Worm (Caenorhabditis elegans) whole organism, young adult: ENCODE data around the gene F16G10.11.

Experiments
- B0261.1 ChIP-seq: sonication (generic microtip); optimal IDR thresholded peaks from 2 replicates; lab custom pipeline; 2016; ENCODE audit warnings: mild to moderate bottlenecking, missing genetic modification characterization, moderate library complexity, missing compliant biosample characterization
- F33H1.4 ChIP-seq: fragments of 200-800 bp; sonication (Bioruptor generic); IDR thresholded peaks from 2 replicates; pipeline ENCODE4 v1.3.6; 2022; ENCODE audit warnings: missing genetic modification reagents, missing genetic modification characterization, missing compliant biosample characterization
- F39B2.1 ChIP-seq: fragments of 200-800 bp; sonication (Bioruptor generic); IDR thresholded peaks from 2 replicates; pipeline ENCODE4 v1.3.6; 2022; ENCODE audit warnings: missing genetic modification reagents, missing genetic modification characterization, missing compliant biosample characterization
- K11D2.4 ChIP-seq: fragments of 200-800 bp; sonication (Bioruptor generic); IDR thresholded peaks from 2 replicates; pipeline ENCODE4 v1.3.6; 2022; ENCODE audit warnings: missing genetic modification reagents, missing genetic modification characterization, missing compliant biosample characterization
- Y79H2A.3 ChIP-seq: fragments of 200-800 bp; sonication (Bioruptor generic); conservative IDR thresholded peaks from 2 replicates; pipeline ENCODE4 v1.3.6; 2022; ENCODE audit warnings: missing genetic modification reagents, missing genetic modification characterization, missing compliant biosample characterization
- Y95B8A.8 ChIP-seq: fragments of 200-800 bp; sonication (Bioruptor generic); IDR thresholded peaks from 2 replicates; pipeline ENCODE4 v1.3.6; 2022; ENCODE audit warnings: missing genetic modification reagents, missing genetic modification characterization, missing compliant biosample characterization
- ama-1 ChIP-seq, 3 experiments: fragments of 150-350 bp in 1 of 3; sonication (generic microtip) in 2 of 3; optimal IDR thresholded peaks; 2 replicates each; lab custom pipeline; 2014 to 2018; ENCODE audit warnings: missing biosample characterization in 2 of 3, missing genetic modification characterization in 2 of 3, missing genetic modification reagents in 2 of 3
- cebp-1 ChIP-seq, 2 experiments: fragments of 200-800 bp in 1 of 2; sonication (Bioruptor generic) in 1 of 2; sonication (generic microtip) in 1 of 2; IDR thresholded peaks in 1 of 2; optimal IDR thresholded peaks in 1 of 2; 2 replicates each; pipeline versions ENCODE4 v1.3.6 to Lab custom; 2017 to 2022; ENCODE audit warnings: missing compliant biosample characterization in 2 of 2, missing genetic modification characterization in 2 of 2, mild to moderate bottlenecking in 1 of 2, missing genetic modification reagents in 1 of 2, moderate library complexity in 1 of 2
- cebp-2 ChIP-seq: fragments of 200-800 bp; sonication (Bioruptor generic); IDR thresholded peaks from 2 replicates; pipeline ENCODE4 v1.3.6; 2022; ENCODE audit warnings: missing genetic modification characterization, missing compliant biosample characterization
- ceh-27 ChIP-seq: fragments of 200-800 bp; sonication (Bioruptor generic); optimal IDR thresholded peaks from 2 replicates; lab custom pipeline; 2018; ENCODE audit warnings: mild to moderate bottlenecking, missing genetic modification characterization, moderate library complexity, missing compliant biosample characterization
- ceh-79 ChIP-seq: sonication (generic microtip); optimal IDR thresholded peaks from 2 replicates; lab custom pipeline; 2017; ENCODE audit warnings: mild to moderate bottlenecking, missing genetic modification characterization, missing compliant biosample characterization
- ceh-91 ChIP-seq: fragments of 200-800 bp; sonication (Bioruptor generic); IDR thresholded peaks from 2 replicates; pipeline ENCODE4 v1.3.6; 2022; ENCODE audit warnings: missing genetic modification reagents, missing genetic modification characterization, missing compliant biosample characterization
- chd-7 ChIP-seq: sonication (generic microtip); optimal IDR thresholded peaks from 2 replicates; lab custom pipeline; 2016; ENCODE audit warnings: mild to moderate bottlenecking, missing genetic modification characterization, moderate library complexity, missing compliant biosample characterization
- die-1 ChIP-seq: sonication (generic microtip); optimal IDR thresholded peaks from 2 replicates; lab custom pipeline; 2016; ENCODE audit warnings: missing genotype, mild to moderate bottlenecking, missing genetic modification characterization, missing compliant biosample characterization
- dox-1 ChIP-seq: fragments of 200-800 bp; sonication (Bioruptor generic); IDR thresholded peaks from 2 replicates; pipeline ENCODE4 v1.3.6; 2022; ENCODE audit warnings: missing genetic modification reagents, missing genetic modification characterization, missing compliant biosample characterization
- efl-1 ChIP-seq: fragments of 150-350 bp; optimal IDR thresholded peaks from 2 replicates; lab custom pipeline; 2014; ENCODE audit warnings: missing biosample characterization, missing genetic modification reagents, missing genetic modification characterization
- egl-18 ChIP-seq: fragments of 200-800 bp; sonication (Bioruptor generic); IDR thresholded peaks from 2 replicates; pipeline ENCODE4 v1.3.6; 2022; ENCODE audit warnings: missing genetic modification reagents, missing genetic modification characterization, missing compliant biosample characterization
- egrh-3 ChIP-seq: fragments of 200-800 bp; sonication (Bioruptor generic); IDR thresholded peaks from 2 replicates; pipeline ENCODE4 v1.3.6; 2022; ENCODE audit warnings: missing genetic modification reagents, missing genetic modification characterization, missing compliant biosample characterization
- hlh-26 ChIP-seq: fragments of 200-800 bp; sonication (Bioruptor generic); conservative IDR thresholded peaks from 2 replicates; pipeline ENCODE4 v1.3.6; 2022; ENCODE audit warnings: missing genetic modification reagents, missing genetic modification characterization, missing compliant biosample characterization
- hsf-1 ChIP-seq: fragments of 200-800 bp; sonication (Bioruptor generic); IDR thresholded peaks from 2 replicates; pipeline ENCODE4 v1.3.6; 2022; ENCODE audit warnings: missing genetic modification reagents, missing genetic modification characterization, missing compliant biosample characterization
- let-526 ChIP-seq: fragments of 200-800 bp; sonication (Bioruptor generic); IDR thresholded peaks from 2 replicates; pipeline ENCODE4 v1.3.6; 2022; ENCODE audit warnings: missing genetic modification reagents, missing genetic modification characterization, missing compliant biosample characterization
- let-607 ChIP-seq, 2 experiments: fragments of 200-800 bp in 1 of 2; sonication (Bioruptor generic) in 1 of 2; sonication (generic microtip) in 1 of 2; optimal IDR thresholded peaks; 2 replicates each; lab custom pipeline; 2016 to 2018; ENCODE audit warnings: mild to moderate bottlenecking in 2 of 2, missing compliant biosample characterization in 2 of 2, missing genetic modification characterization in 2 of 2, moderate library complexity in 2 of 2, missing genotype in 1 of 2
- lin-54 ChIP-seq: fragments of 200-800 bp; sonication (Bioruptor generic); optimal IDR thresholded peaks from 2 replicates; lab custom pipeline; 2018; ENCODE audit warnings: mild to moderate bottlenecking, missing genetic modification characterization, missing compliant biosample characterization
- lsy-27 ChIP-seq: sonication (generic microtip); optimal IDR thresholded peaks from 2 replicates; lab custom pipeline; 2017; ENCODE audit warnings: missing genetic modification characterization, mild to moderate bottlenecking, missing compliant biosample characterization, antibody characterized with exemption, missing genotype, borderline replicate concordance; ENCODE audit not compliant: insufficient read depth
- mel-28 ChIP-seq: sonication (generic microtip); optimal IDR thresholded peaks from 2 replicates; lab custom pipeline; 2016; ENCODE audit warnings: borderline replicate concordance, mild to moderate bottlenecking, missing genetic modification characterization, missing compliant biosample characterization
- mes-4 ChIP-seq: sonication (generic microtip); optimal IDR thresholded peaks from 2 replicates; lab custom pipeline; 2016; ENCODE audit warnings: missing genotype, missing genetic modification characterization, missing compliant biosample characterization
- mxl-1 ChIP-seq: sonication (generic microtip); optimal IDR thresholded peaks from 2 replicates; lab custom pipeline; 2016; ENCODE audit warnings: missing genetic modification characterization, missing compliant biosample characterization
- nfya-1 ChIP-seq: sonication (generic microtip); optimal IDR thresholded peaks from 2 replicates; lab custom pipeline; 2017; ENCODE audit warnings: antibody characterized with exemption, missing compliant biosample characterization, missing genetic modification characterization, borderline replicate concordance; ENCODE audit not compliant: insufficient read depth
- nfya-2 ChIP-seq: fragments of 200-800 bp; sonication (Bioruptor generic); IDR thresholded peaks from 2 replicates; pipeline ENCODE4 v1.3.6; 2022; ENCODE audit warnings: missing genetic modification reagents, missing genetic modification characterization, missing compliant biosample characterization
- nhr-27 ChIP-seq: fragments of 200-800 bp; sonication (Bioruptor generic); optimal IDR thresholded peaks from 2 replicates; lab custom pipeline; 2018; ENCODE audit warnings: mild to moderate bottlenecking, missing genetic modification characterization, moderate library complexity, missing compliant biosample characterization
- nhr-90 ChIP-seq: sonication (generic microtip); optimal IDR thresholded peaks from 2 replicates; lab custom pipeline; 2016; ENCODE audit warnings: missing genotype, mild to moderate bottlenecking, missing genetic modification characterization, missing compliant biosample characterization
- pha-4 ChIP-seq: fragments of 150-350 bp; sonication (generic microtip); optimal IDR thresholded peaks from 2 replicates; lab custom pipeline; 2014; ENCODE audit warnings: missing biosample characterization, missing genetic modification reagents, missing genetic modification characterization
- rec-8 ChIP-seq, 2 experiments: sonication (generic microtip); optimal IDR thresholded peaks; 2 replicates each; lab custom pipeline; 2016; ENCODE audit warnings: mild to moderate bottlenecking in 2 of 2, missing genetic modification characterization in 2 of 2, missing genetic modification reagents in 2 of 2, missing genotype in 2 of 2, missing biosample characterization in 1 of 2, missing compliant biosample characterization in 1 of 2, moderate library complexity in 1 of 2
- sea-2 ChIP-seq: fragments of 200-800 bp; sonication (Bioruptor generic); IDR thresholded peaks from 2 replicates; pipeline ENCODE4 v1.3.6; 2022; ENCODE audit warnings: missing genetic modification characterization, missing compliant biosample characterization
- snpc-1.3 ChIP-seq: sonication (generic microtip); optimal IDR thresholded peaks from 2 replicates; lab custom pipeline; 2017; ENCODE audit warnings: missing genetic modification characterization, mild to moderate bottlenecking, missing compliant biosample characterization, antibody characterized with exemption, moderate library complexity, missing genotype, missing genetic modification reagents; ENCODE audit not compliant: insufficient read depth
- unc-130 ChIP-seq: sonication (generic microtip); optimal IDR thresholded peaks from 2 replicates; lab custom pipeline; 2016; ENCODE audit warnings: missing genetic modification reagents, missing genetic modification characterization, missing compliant biosample characterization
- ztf-25 ChIP-seq: fragments of 200-800 bp; sonication (Bioruptor generic); IDR thresholded peaks from 2 replicates; pipeline ENCODE4 v1.3.6; 2022; ENCODE audit warnings: missing genetic modification reagents, missing genetic modification characterization, missing compliant biosample characterization

The F16G10.11 gene

DNA sequence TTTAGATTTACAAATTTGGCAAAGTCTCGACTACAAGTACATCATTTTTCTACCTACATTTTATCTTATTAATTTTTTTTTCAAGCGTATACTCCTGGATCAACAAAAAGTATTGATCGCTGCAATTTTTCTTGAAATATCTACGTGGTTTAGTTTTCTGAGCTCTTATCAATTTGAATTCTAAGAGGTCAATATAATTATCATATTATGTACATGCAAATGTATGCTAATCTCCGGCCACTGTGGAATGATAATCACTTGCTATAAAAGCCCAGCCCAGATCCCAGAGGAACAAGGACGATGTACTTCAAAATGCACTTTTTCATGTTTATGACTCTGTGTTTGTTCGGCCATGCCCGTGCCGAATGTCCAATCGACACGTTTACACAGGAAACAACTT lies 36.9 kb downstream of the F16G10.11 start, which contains the start of gene F43C11.1:
Gene F43C11.1, plus strand, starts transcription at position 301 of the 400 bp plus-strand sequence.
- TF ChIP-seq ceh-27 (no peak), mes-4 (tag; lab: Kevin White, UChicago) (no peak), let-526 (GFP tag; lab: Robert Waterston, UW) (no peak), cebp-1 (GFP tag; IDR thresholded peaks at IDR 0.05; lab: Robert Waterston, UW) (no peak), cebp-1 (tag; optimal IDR thresholded peaks at IDR 0.05; lab: Kevin White, UChicago) (no peak), hlh-26 (GFP tag; lab: Robert Waterston, UW) (no peak), ama-1 (optimal IDR thresholded peaks at IDR 0.05; lab: Kevin White, UChicago) (no peak), ama-1 (GFP tag; optimal IDR thresholded peaks at IDR 0.05; lab: Kevin White, UChicago) (no peak), sea-2 (GFP tag; lab: Robert Waterston, UW) (no peak), K11D2.4 (GFP tag; lab: Robert Waterston, UW) (no peak), dox-1 (GFP tag; lab: Robert Waterston, UW) (no peak), pha-4 (tag; lab: Kevin White, UChicago) (no peak), nhr-90 (tag; lab: Kevin White, UChicago) (no peak), F33H1.4 (no peak), lin-54 (GFP tag; lab: Kevin White, UChicago) (no peak), egrh-3 (GFP tag; lab: Robert Waterston, UW) (no peak), snpc-1.3 (tag; lab: Kevin White, UChicago) (no peak)
- TF ChIP-seq, all 124 proteins: peak for 0

ce11 chrII:2354476-2354875 lies 39.2 kb downstream of the F16G10.11 start, which contains the start of gene F43C11.2:
F43C11.2 (plus strand) TSS chrII:2354776.
- TF ChIP-seq let-607 (tag; optimal IDR thresholded peaks at IDR 0.05; lab: Kevin White, UChicago) (no peak), hsf-1 (GFP tag; lab: Robert Waterston, UW) (no peak), ceh-91 (GFP tag; lab: Robert Waterston, UW) (no peak), nhr-27 (no peak), ama-1 (optimal IDR thresholded peaks at IDR 0.05; lab: Kevin White, UChicago) (no peak), ama-1 (GFP tag; optimal IDR thresholded peaks at IDR 0.05; lab: Kevin White, UChicago) (no peak), nfya-2 (no peak), B0261.1 (no peak), sea-2 (GFP tag; lab: Robert Waterston, UW) (no peak), mxl-1 (no peak), F39B2.1 (GFP tag; lab: Robert Waterston, UW) (no peak), rec-8 (tag; optimal IDR thresholded peaks at IDR 0.05; lab: Kevin White, UChicago) (no peak), ceh-79 (no peak)

DNA sequence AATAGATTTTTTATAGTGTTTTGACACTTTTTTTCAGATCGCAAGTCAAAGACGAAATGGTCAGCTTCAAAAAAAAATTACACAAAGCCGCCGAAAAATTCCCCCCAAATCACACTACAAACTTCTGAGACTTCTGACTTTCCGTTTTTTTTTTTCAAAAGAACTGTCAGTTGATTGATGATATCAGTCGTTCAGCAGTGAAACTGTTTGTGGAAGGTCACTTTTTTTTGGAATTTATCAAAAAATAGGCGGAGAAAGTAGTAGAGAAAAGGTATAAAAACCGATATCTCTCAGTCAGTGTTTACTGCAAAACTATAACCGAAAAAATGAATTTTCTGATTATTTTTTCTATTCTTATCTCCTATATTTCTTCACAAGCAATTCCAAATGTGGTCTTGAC lies 40.7 kb downstream of the F16G10.11 start, which contains the start of gene F43C11.3:
Gene F43C11.3, plus strand, starts transcription at position 301 of the 400 bp plus-strand sequence.
- no peak for TF ChIP-seq egl-18 (GFP tag; lab: Robert Waterston, UW)

DNA sequence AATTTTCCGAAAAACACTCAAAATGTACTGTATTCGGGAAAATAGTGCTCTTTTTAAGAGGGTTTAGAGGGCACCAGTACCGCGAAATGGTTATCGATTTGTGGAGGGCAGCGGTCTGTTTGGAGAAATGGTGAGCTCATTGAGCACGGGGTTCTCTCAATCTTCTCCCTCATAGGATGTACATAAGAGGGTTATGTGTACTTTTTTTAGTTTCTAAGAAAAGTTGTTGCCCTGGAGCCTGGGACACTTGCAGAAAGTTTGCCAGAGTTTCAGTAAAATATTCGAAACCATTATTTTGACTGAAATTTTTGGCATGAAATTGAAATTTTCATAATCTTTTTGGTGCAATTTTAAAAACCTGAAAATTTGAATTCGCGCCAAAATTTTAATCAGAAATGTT lies 41.2 kb downstream of the F16G10.11 start, which contains the start of gene F43C11.10:
Gene F43C11.10, minus strand, starts transcription at position 101 of the 400 bp plus-strand sequence.
- no peak for TF ChIP-seq unc-130
- no peak for TF ChIP-seq Y79H2A.3 (GFP tag; lab: Robert Waterston, UW)
- no peak for TF ChIP-seq nfya-2
- TF ChIP-seq lsy-27: no peak
- no peak for TF ChIP-seq hlh-26 (GFP tag; lab: Robert Waterston, UW)
- TF ChIP-seq pha-4 (tag; lab: Kevin White, UChicago): no peak
- no peak for TF ChIP-seq ztf-25
- no peak for TF ChIP-seq efl-1
- TF ChIP-seq Y95B8A.8 (GFP tag; lab: Robert Waterston, UW): no peak
- TF ChIP-seq chd-7 (tag; lab: Kevin White, UChicago): no peak
- TF ChIP-seq mel-28 (tag; lab: Kevin White, UChicago): no peak
- TF ChIP-seq cebp-2 (GFP tag; lab: Robert Waterston, UW): no peak
- TF ChIP-seq die-1 (tag; lab: Kevin White, UChicago): no peak
- TF ChIP-seq nfya-1: no peak
- TF ChIP-seq, all 124 proteins: peak for 0
